Fruit fly (Drosophila melanogaster): ENCODE data around the gene Zip102B.
"Not testable (repeated sequence)": the region's sequence is repeated elsewhere in the genome, so short reads cannot be mapped to it uniquely, and the experiment has no call there.

The Zip102B gene

DNA sequence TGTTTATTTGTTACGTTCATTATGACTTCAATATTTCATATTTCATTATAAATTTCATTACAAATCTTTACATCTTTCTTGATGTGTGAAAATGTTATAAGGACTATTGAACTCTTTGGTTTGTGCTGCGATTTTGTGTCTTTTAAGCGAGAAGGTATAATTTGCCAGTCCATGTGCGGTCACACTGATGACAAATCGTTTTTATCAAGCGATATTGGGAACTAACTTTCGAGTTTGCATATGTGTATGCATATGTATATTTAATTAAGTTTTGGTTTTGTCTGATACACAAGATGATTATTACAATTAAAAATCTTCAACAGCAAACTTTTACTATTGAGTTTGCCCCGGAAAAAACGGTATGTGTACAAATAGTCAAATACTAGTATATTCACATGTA, 6.0 kb downstream of the Zip102B start, which contains the start of gene Rad23 (continued):
- TF ChIP-seq stwl (tag; optimal IDR thresholded peaks at IDR 0.05) (peak; percentile 37), YL-1 (GFP tag; optimal IDR thresholded peaks at IDR 0.05) (peak; percentile 71), Sox100B (GFP tag; optimal IDR thresholded peaks at IDR 0.05) (no peak), nom (GFP tag; optimal IDR thresholded peaks at IDR 0.05) (peak; percentile 50), CG10267 (tag; optimal IDR thresholded peaks at IDR 0.05) (peak; percentile 32), CG9727 (GFP tag; optimal IDR thresholded peaks at IDR 0.05) (no peak), tap (tag; optimal IDR thresholded peaks at IDR 0.05) (no peak), kay (GFP tag; optimal IDR thresholded peaks at IDR 0.05) (peak; percentile 71), eve (GFP tag; optimal IDR thresholded peaks at IDR 0.05) (no peak), CG17802 (tag; optimal IDR thresholded peaks at IDR 0.05) (peak; percentile 98), MESR4 (GFP tag; optimal IDR thresholded peaks at IDR 0.05) (peak; percentile 90), NC2β (GFP tag; optimal IDR thresholded peaks at IDR 0.05) (peak; percentile 7), trem (tag; optimal IDR thresholded peaks at IDR 0.05) (peak; percentile 23), nmo (GFP tag; optimal IDR thresholded peaks at IDR 0.05) (peak; percentile 63), CG15601 (tag; optimal IDR thresholded peaks at IDR 0.05) (peak; percentile 32), pfk (GFP tag; optimal IDR thresholded peaks at IDR 0.05) (peak; percentile 74), Sry-δ (GFP tag; optimal IDR thresholded peaks at IDR 0.05) (peak; percentile 54), Dfd (GFP tag; optimal IDR thresholded peaks at IDR 0.05) (no peak), ftz-f1 (GFP tag; optimal IDR thresholded peaks at IDR 0.05) (no peak)

DNA sequence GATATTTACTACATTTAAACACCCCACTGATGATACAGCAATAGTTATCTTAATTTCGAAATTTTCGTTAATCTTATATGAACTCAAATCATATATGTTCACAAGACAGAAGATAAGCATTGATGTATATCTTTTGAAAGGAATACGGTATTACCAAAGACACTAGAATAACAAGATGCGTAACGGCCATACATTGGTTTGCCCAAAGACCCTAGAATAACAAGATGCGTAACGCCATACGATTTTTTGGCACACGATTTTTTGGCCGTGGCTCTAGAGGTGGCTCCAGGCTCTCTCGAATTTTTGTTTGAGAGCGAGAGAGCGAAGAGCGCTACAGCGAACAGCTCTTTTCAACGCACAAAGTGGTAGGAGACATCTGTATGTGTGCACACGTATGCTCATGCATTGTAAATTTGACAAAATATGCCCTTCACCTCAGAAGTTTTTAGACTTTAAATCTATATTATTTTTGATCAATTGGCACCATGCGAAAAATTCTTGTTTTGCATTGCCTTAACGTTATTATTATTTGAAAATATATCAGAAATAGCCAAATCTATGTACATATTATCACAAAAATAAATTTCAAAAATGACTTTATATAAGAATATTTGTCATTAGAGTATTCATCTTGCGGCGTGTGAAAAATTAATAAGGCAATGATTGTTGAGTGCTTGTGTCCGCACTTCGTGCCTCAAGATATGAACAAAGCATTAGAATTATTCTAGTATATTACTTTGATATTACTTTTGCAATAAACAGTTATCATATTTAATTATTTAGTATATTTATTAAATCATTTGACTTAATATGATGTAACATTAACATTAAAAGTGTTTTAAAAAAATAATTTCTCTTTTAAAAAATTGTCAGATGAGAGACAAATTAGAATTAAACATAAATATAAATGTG, 7.2 kb downstream of the Zip102B start, which contains the start of gene Syt7:
TSS of gene Syt7 (minus strand) at position 51 of the 912 bp plus-strand sequence.
- TF ChIP-seq Ada2b (GFP tag; IDR thresholded peaks at IDR 0.05) (peak; percentile 34; the same call in 1 of the 2 replicates), onecut (GFP tag; IDR thresholded peaks at IDR 0.05) (peak; percentile 16; the same call in 1 of the 2 replicates), CG2199 (GFP tag; IDR thresholded peaks at IDR 0.05) (peak; percentile 40; the same call in 1 of the 3 replicates), D19A (tag; optimal IDR thresholded peaks at IDR 0.05) (peak; percentile 93), Trl (optimal IDR thresholded peaks at IDR 0.05) (peak; percentile 31 to 45), Xrp1 (GFP tag; IDR thresholded peaks at IDR 0.05) (peak; percentile 26; the same call in 1 of the 2 replicates), CG11723 (GFP tag; optimal IDR thresholded peaks at IDR 0.05) (peak; percentile 76), CG6689 (GFP tag; IDR thresholded peaks at IDR 0.05) (peak; percentile 58; the same call in 1 of the 2 replicates), cg (GFP tag; optimal IDR thresholded peaks at IDR 0.05) (peak; percentile 33), ssp (GFP tag; IDR thresholded peaks at IDR 0.05) (peak; percentile 47; the same call in 1 of the 2 replicates), CG30020 (tag; optimal IDR thresholded peaks at IDR 0.05) (peak; percentile 14), row (GFP tag; IDR thresholded peaks at IDR 0.05) (peak; percentile 91)
- not testable (repeated sequence) for TF ChIP-seq Trl (GFP tag; optimal IDR thresholded peaks at IDR 0.05)

dm6 chr4:305697-306096, 8.2 kb downstream of the Zip102B start:
- TF ChIP-seq fd96Cb (tag; optimal IDR thresholded peaks at IDR 0.05) (no peak), sens (GFP tag) (peak; percentile 34), ATbp (GFP tag; optimal IDR thresholded peaks at IDR 0.05) (no peak), MESR4 (GFP tag; optimal IDR thresholded peaks at IDR 0.05) (peak; percentile 0), ewg (GFP tag; optimal IDR thresholded peaks at IDR 0.05) (peak; percentile 77), CG2199 (GFP tag; IDR thresholded peaks at IDR 0.05) (peak; percentile 92), CG13894 (tag; optimal IDR thresholded peaks at IDR 0.05) (peak; percentile 33)

Measured in whole organism, embryonic.